Worm (Caenorhabditis elegans) whole organism, young adult: ENCODE measurements around the gene F47D12.3.

Source experiments
- cebp-1 ChIP-seq, 2 experiments: fragments of 200-800 bp in 1 of 2; sonication (Bioruptor generic) in 1 of 2; sonication (generic microtip) in 1 of 2; IDR thresholded peaks in 1 of 2; optimal IDR thresholded peaks in 1 of 2; 2 replicates each; pipeline versions ENCODE4 v1.3.6 to Lab custom; 2017 to 2022; ENCODE audit warnings: missing compliant biosample characterization in 2 of 2, missing genetic modification characterization in 2 of 2, mild to moderate bottlenecking in 1 of 2, missing genetic modification reagents in 1 of 2, moderate library complexity in 1 of 2
- die-1 ChIP-seq: sonication (generic microtip); optimal IDR thresholded peaks from 2 replicates; lab custom pipeline; 2016; ENCODE audit warnings: missing genotype, mild to moderate bottlenecking, missing genetic modification characterization, missing compliant biosample characterization
- lin-40 ChIP-seq: sonication (generic microtip); optimal IDR thresholded peaks from 2 replicates; lab custom pipeline; 2016; ENCODE audit warnings: missing genetic modification characterization, mild to moderate bottlenecking, missing compliant biosample characterization, missing genotype, missing genetic modification reagents
- unc-62 ChIP-seq: fragments of 150-350 bp; optimal IDR thresholded peaks from 2 replicates; lab custom pipeline; 2014; ENCODE audit warnings: missing biosample characterization, missing genetic modification reagents, missing genetic modification characterization

DNA sequence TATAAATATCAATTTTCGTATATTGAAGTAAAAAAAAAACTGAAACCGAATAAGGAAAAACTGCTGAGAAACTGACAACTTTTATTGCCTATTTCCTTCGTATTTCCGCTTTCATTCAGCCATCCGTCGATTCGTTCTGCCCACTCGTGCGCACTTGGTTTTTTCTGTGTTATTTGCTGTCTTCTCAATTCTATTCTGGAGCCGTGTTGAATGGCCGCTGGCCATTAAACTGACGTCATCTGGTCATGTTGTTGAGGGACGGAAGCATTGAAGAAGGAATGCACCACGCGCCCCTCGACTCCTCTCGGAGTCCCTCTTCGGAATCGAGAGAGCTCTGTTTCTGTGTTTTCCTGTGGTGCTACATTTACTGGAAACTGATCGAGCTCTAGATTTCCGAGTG is 50.3 kb downstream of the F47D12.3 start:
- no peak for TF ChIP-seq unc-62 (GFP tag; lab: Kevin White, UChicago)
- no peak for TF ChIP-seq die-1 (tag; lab: Kevin White, UChicago)
- TF ChIP-seq lin-40 (tag; lab: Kevin White, UChicago), result peak; percentile 26
- TF ChIP-seq cebp-1 (GFP tag; IDR thresholded peaks at IDR 0.05; lab: Robert Waterston, UW), result no peak
- TF ChIP-seq cebp-1 (tag; optimal IDR thresholded peaks at IDR 0.05; lab: Kevin White, UChicago), result peak; percentile 30
